Fruit fly (Drosophila melanogaster) whole organism, pupa: Measurements from ENCODE around the gene lectin-29Ca.

Experiments
- Pif1A ChIP-seq: fragments of 200-800 bp; sonication (Bioruptor generic); optimal IDR thresholded peaks from 3 replicates; lab custom pipeline; 2016; ENCODE audit warnings: missing biosample characterization, missing genetic modification characterization
- fd96Ca ChIP-seq: fragments of 200-800 bp; sonication (Bioruptor generic); IDR thresholded peaks from 3 replicates; pipeline ENCODE4 v1.3.6; 2022; ENCODE audit warnings: missing biosample characterization, missing genetic modification characterization

- no peak for TF ChIP-seq Pif1A (GFP tag; lab: Kevin White, UChicago)
- TF ChIP-seq fd96Ca (GFP tag; lab: Robert Waterston, UW), result no peak
Measured at dm6 chr2L:8398721-8399120, 4.6 kb upstream of the lectin-29Ca start, which contains the start of gene CG13386.
